Fruit fly (Drosophila melanogaster) Kc167 (cell line): ENCODE results near the gene U2af38.

Experiments
- Myc ChIP-seq: fragments of >200 bp; optimal IDR thresholded peaks from 2 replicates; lab custom pipeline; 2017; ENCODE audit warnings: missing external identifiers
- Sin3A ChIP-seq: fragments of >200 bp; optimal IDR thresholded peaks from 2 replicates; lab custom pipeline; 2018; ENCODE audit warnings: missing external identifiers
- h ChIP-seq: fragments of >200 bp; optimal IDR thresholded peaks from 3 replicates; lab custom pipeline; 2018; ENCODE audit warnings: missing external identifiers
- insv ChIP-seq: fragments of >200 bp; optimal IDR thresholded peaks from 3 replicates; lab custom pipeline; 2018; ENCODE audit warnings: missing external identifiers
- psq ChIP-seq: fragments of >200 bp; optimal IDR thresholded peaks from 2 replicates; lab custom pipeline; 2017; ENCODE audit warnings: missing external identifiers
- ttk ChIP-seq: sonication (Bioruptor generic); optimal IDR thresholded peaks from 2 replicates; lab custom pipeline; 2017; ENCODE audit warnings: missing external identifiers

U2af38 gene

dm6 chr2L:292301-292700 lies 2.2 kb downstream of the U2af38 start, which contains the start of gene CG11562:
Gene CG11562, plus strand, starts transcription at chr2L:292419.
- no peak for TF ChIP-seq insv
- no peak for TF ChIP-seq h (lab: Kevin White, UChicago)
- TF ChIP-seq Sin3A (lab: Kevin White, UChicago): no peak
- no peak for TF ChIP-seq psq (lab: Kevin White, UChicago)
- TF ChIP-seq ttk (lab: Kevin White, UChicago): no peak
- no peak for TF ChIP-seq Myc (lab: Kevin White, UChicago)

dm6 chr2L:291657-292056 lies 2.8 kb downstream of the U2af38 start, which contains the start of gene CG3625:
Gene CG3625, minus strand, starts transcription at chr2L:291795.
- TF ChIP-seq psq (lab: Kevin White, UChicago) (no peak), ttk (lab: Kevin White, UChicago) (no peak)

- TF ChIP-seq ttk (lab: Kevin White, UChicago) (no peak), Myc (lab: Kevin White, UChicago) (no peak), Sin3A (lab: Kevin White, UChicago) (no peak), insv (no peak), psq (lab: Kevin White, UChicago) (no peak), h (lab: Kevin White, UChicago) (no peak)
Measured at dm6 chr2L:290949-291348, 3.5 kb downstream of the U2af38 start.

dm6 chr2L:290373-290772 lies 4.1 kb downstream of the U2af38 start:
- TF ChIP-seq ttk (lab: Kevin White, UChicago): no peak
- no peak for TF ChIP-seq h (lab: Kevin White, UChicago)
- TF ChIP-seq psq (lab: Kevin White, UChicago): no peak
- no peak for TF ChIP-seq insv
- TF ChIP-seq Myc (lab: Kevin White, UChicago): no peak
- no peak for TF ChIP-seq Sin3A (lab: Kevin White, UChicago)

dm6 chr2L:289044-289443 lies 5.4 kb downstream of the U2af38 start, which contains the start of gene Amnionless:
Gene Amnionless, minus strand, starts transcription at chr2L:289144.
- TF ChIP-seq Myc (lab: Kevin White, UChicago) (no peak), insv (no peak), psq (lab: Kevin White, UChicago) (no peak), ttk (lab: Kevin White, UChicago) (no peak), h (lab: Kevin White, UChicago) (no peak), Sin3A (lab: Kevin White, UChicago) (no peak)

dm6 chr2L:286421-286820 lies 8.1 kb downstream of the U2af38 start:
- no peak for TF ChIP-seq psq (lab: Kevin White, UChicago)
- no peak for TF ChIP-seq Myc (lab: Kevin White, UChicago)
- TF ChIP-seq ttk (lab: Kevin White, UChicago): no peak
- no peak for TF ChIP-seq insv
- TF ChIP-seq Sin3A (lab: Kevin White, UChicago): no peak
- TF ChIP-seq h (lab: Kevin White, UChicago): no peak

- no peak for TF ChIP-seq psq (lab: Kevin White, UChicago)
- no peak for TF ChIP-seq h (lab: Kevin White, UChicago)
- no peak for TF ChIP-seq insv
- no peak for TF ChIP-seq Sin3A (lab: Kevin White, UChicago)
- no peak for TF ChIP-seq ttk (lab: Kevin White, UChicago)
- TF ChIP-seq Myc (lab: Kevin White, UChicago): no peak
Measured at dm6 chr2L:285596-286023, 8.9 kb downstream of the U2af38 start.

- TF ChIP-seq Sin3A (lab: Kevin White, UChicago) (no peak), Myc (lab: Kevin White, UChicago) (no peak), psq (lab: Kevin White, UChicago) (no peak), h (lab: Kevin White, UChicago) (no peak), insv (no peak), ttk (lab: Kevin White, UChicago) (no peak)
Measured at dm6 chr2L:283071-283482, 11.4 kb downstream of the U2af38 start, which contains the start of gene CG11601. Gene CG11601, minus strand, starts transcription at chr2L:283269.

- TF ChIP-seq Sin3A (lab: Kevin White, UChicago) (no peak), Myc (lab: Kevin White, UChicago) (no peak), insv (no peak), h (lab: Kevin White, UChicago) (no peak), ttk (lab: Kevin White, UChicago) (no peak), psq (lab: Kevin White, UChicago) (no peak)
Measured at dm6 chr2L:278134-278533, 16.3 kb downstream of the U2af38 start, which contains the start of gene CG17078. Gene CG17078, minus strand, starts transcription at chr2L:278234.

dm6 chr2L:277122-277671 lies 17.3 kb downstream of the U2af38 start, which contains the start of gene smo:
Gene smo, plus strand, starts transcription at chr2L:277582.
- no peak for TF ChIP-seq Sin3A (lab: Kevin White, UChicago)
- no peak for TF ChIP-seq ttk (lab: Kevin White, UChicago)
- TF ChIP-seq Myc (lab: Kevin White, UChicago): no peak
- TF ChIP-seq insv: no peak
- TF ChIP-seq h (lab: Kevin White, UChicago): no peak
- no peak for TF ChIP-seq psq (lab: Kevin White, UChicago)

- TF ChIP-seq ttk (lab: Kevin White, UChicago) (no peak), psq (lab: Kevin White, UChicago) (no peak), insv (no peak), Myc (lab: Kevin White, UChicago) (no peak), Sin3A (lab: Kevin White, UChicago) (no peak)
Measured at dm6 chr2L:273603-274002, 20.9 kb downstream of the U2af38 start, which contains the start of the genes mbm and CG11555. Gene mbm, minus strand, starts transcription at chr2L:273715. Gene CG11555, plus strand, starts transcription at chr2L:273836.

- TF ChIP-seq h (lab: Kevin White, UChicago) (no peak), psq (lab: Kevin White, UChicago) (no peak), Myc (lab: Kevin White, UChicago) (no peak), ttk (lab: Kevin White, UChicago) (no peak), Sin3A (lab: Kevin White, UChicago) (no peak), insv (no peak)
Measured at dm6 chr2L:271553-271952, 22.9 kb downstream of the U2af38 start, which contains the start of gene Dus1. Gene Dus1, minus strand, starts transcription at chr2L:271744.
